Fruit fly (Drosophila melanogaster): Measurements from ENCODE around the gene CG31528.

Gene CG31528

DNA sequence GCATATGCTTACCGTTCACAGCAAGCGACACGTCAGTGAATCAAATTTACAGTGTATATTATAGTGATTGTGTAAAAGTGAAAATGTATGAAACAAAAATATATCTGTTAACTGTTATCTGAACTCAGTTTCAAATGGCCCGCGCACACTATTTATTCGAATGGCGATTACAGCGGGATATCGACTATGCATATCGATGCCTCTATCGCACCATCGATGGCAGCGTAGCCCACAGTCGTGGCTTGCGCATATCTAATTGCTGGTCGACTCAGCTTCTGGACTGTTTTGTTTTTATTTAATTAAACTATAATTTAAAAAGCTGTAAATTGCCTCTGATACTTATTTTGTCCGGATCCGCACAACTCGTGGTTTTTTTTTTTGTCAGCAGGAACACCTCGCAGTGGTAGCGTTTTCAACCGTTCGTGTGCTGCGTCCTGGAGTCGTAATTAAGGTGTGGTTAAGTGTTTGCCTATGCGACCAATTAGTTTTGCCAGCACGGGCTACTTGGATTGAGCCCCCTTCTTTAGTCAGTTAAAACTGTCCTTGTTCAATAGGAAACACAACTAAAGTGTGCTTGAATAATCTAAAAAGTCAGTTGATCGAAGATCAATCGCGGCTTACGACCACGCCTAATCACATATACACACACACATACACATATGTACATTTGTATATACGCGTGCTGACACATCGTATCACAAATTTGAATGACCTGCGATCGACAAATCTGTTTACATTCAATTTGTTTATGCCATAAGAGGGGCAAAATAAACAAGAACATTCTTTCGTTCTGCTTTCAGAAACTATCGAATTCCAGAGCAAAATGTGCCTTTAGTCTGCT lies 34.9 kb upstream of the CG31528 start, which contains the start of gene Cont (continued):
- no peak for TF ChIP-seq CG10321 (GFP tag; IDR thresholded peaks at IDR 0.05)
- no peak for TF ChIP-seq cato (GFP tag; optimal IDR thresholded peaks at IDR 0.05; ENCODE audit: borderline replicate concordance)
- TF ChIP-seq Dp (GFP tag; optimal IDR thresholded peaks at IDR 0.05), result peak; percentile 97
- TF ChIP-seq zen (tag; optimal IDR thresholded peaks at IDR 0.05), result peak; percentile 58
- peak; percentile 91 for TF ChIP-seq Scr (GFP tag; IDR thresholded peaks at IDR 0.05; ENCODE audit: partially characterized antibody)
- no peak for TF ChIP-seq Trl (optimal IDR thresholded peaks at IDR 0.05)
- TF ChIP-seq Trl (GFP tag; optimal IDR thresholded peaks at IDR 0.05), result no peak
- TF ChIP-seq tup (GFP tag; optimal IDR thresholded peaks at IDR 0.05), result peak; percentile 31
- no peak for TF ChIP-seq CG2202 (tag; optimal IDR thresholded peaks at IDR 0.05)
- TF ChIP-seq HHEX (GFP tag; optimal IDR thresholded peaks at IDR 0.05), result no peak
- TF ChIP-seq Doc3 (GFP tag; IDR thresholded peaks at IDR 0.05; ENCODE audit: partially characterized antibody), result peak; percentile 89
- no peak for TF ChIP-seq Dip2 (GFP tag; IDR thresholded peaks at IDR 0.05)
- TF ChIP-seq MTF-1 (GFP tag; optimal IDR thresholded peaks at IDR 0.05; ENCODE audit: borderline replicate concordance), result no peak
- peak; percentile 5 for TF ChIP-seq grau (tag; optimal IDR thresholded peaks at IDR 0.05)
- no peak for TF ChIP-seq Xbp1 (GFP tag; optimal IDR thresholded peaks at IDR 0.05)
- peak; percentile 25 for TF ChIP-seq CG2120 (GFP tag; optimal IDR thresholded peaks at IDR 0.05)
- peak; percentile 40 for TF ChIP-seq Sin3A (optimal IDR thresholded peaks at IDR 0.05)
- TF ChIP-seq CG3281 (GFP tag; optimal IDR thresholded peaks at IDR 0.05), result no peak
- no peak for TF ChIP-seq tap (tag; optimal IDR thresholded peaks at IDR 0.05)
- TF ChIP-seq MESR4 (GFP tag; optimal IDR thresholded peaks at IDR 0.05), result peak; percentile 72
- peak; percentile 12 for TF ChIP-seq CG15479 (GFP tag; optimal IDR thresholded peaks at IDR 0.05)
- TF ChIP-seq CG10209 (GFP tag; optimal IDR thresholded peaks at IDR 0.05), result no peak
- no peak for TF ChIP-seq CG8478 (optimal IDR thresholded peaks at IDR 0.05)
- 0 out of 3 replicates have a peak, but pooled peaks have one; percentile 67 for TF ChIP-seq CG2199 (GFP tag; IDR thresholded peaks at IDR 0.05)
- TF ChIP-seq CG33213 (GFP tag; optimal IDR thresholded peaks at IDR 0.05), result no peak
- TF ChIP-seq CG12659 (GFP tag; optimal IDR thresholded peaks at IDR 0.05), result peak; percentile 48
- TF ChIP-seq dpn (GFP tag; optimal IDR thresholded peaks at IDR 0.05), result no peak
- TF ChIP-seq CG13296 (GFP tag; optimal IDR thresholded peaks at IDR 0.05), result no peak
- TF ChIP-seq Stat92E (GFP tag; optimal IDR thresholded peaks at IDR 0.05), result no peak
- peak in 1 of 2 experiments; percentile 14 for TF ChIP-seq Pdp1 (GFP tag; optimal IDR thresholded peaks at IDR 0.05)
- TF ChIP-seq pfk (GFP tag; optimal IDR thresholded peaks at IDR 0.05), result no peak
- TF ChIP-seq ac (GFP tag; optimal IDR thresholded peaks at IDR 0.05), result no peak
- TF ChIP-seq phol (tag; optimal IDR thresholded peaks at IDR 0.05), result peak; percentile 68
- TF ChIP-seq CG13624 (GFP tag; optimal IDR thresholded peaks at IDR 0.05), result peak; percentile 59
- no peak for TF ChIP-seq klu (GFP tag; IDR thresholded peaks at IDR 0.05)
- no peak for TF ChIP-seq CG7271 (tag; optimal IDR thresholded peaks at IDR 0.05)
- peak; percentile 93 for TF ChIP-seq CG42726 (GFP tag; IDR thresholded peaks at IDR 0.05; ENCODE audit: partially characterized antibody)
- TF ChIP-seq Ada2b (GFP tag; IDR thresholded peaks at IDR 0.05), result no peak
- TF ChIP-seq Neu2 (GFP tag; optimal IDR thresholded peaks at IDR 0.05; ENCODE audit: borderline replicate concordance), result peak; percentile 20
- no peak for TF ChIP-seq abd-A (tag; optimal IDR thresholded peaks at IDR 0.05)
- no peak for TF ChIP-seq CG4404 (GFP tag; IDR thresholded peaks at IDR 0.05)
- peak; percentile 36 for TF ChIP-seq mam (GFP tag; optimal IDR thresholded peaks at IDR 0.05)
- TF ChIP-seq BEAF-32 (GFP tag; optimal IDR thresholded peaks at IDR 0.05), result peak; percentile 93
- TF ChIP-seq hb (GFP tag; IDR thresholded peaks at IDR 0.05; ENCODE audit: partially characterized antibody), result peak; percentile 94
- TF ChIP-seq Drgx (GFP tag; IDR thresholded peaks at IDR 0.05), result no peak
- no peak for TF ChIP-seq Lim3 (GFP tag; IDR thresholded peaks at IDR 0.05)
- no peak for TF ChIP-seq nom (GFP tag; optimal IDR thresholded peaks at IDR 0.05)
- no peak for TF ChIP-seq bigmax (GFP tag; optimal IDR thresholded peaks at IDR 0.05)
